Fruit fly (Drosophila melanogaster) whole organism, embryonic: ENCODE data around the gene Alp9.

ENCODE experiments used
- CG11085 ChIP-seq: fragments of 200-800 bp; sonication (Bioruptor generic); IDR thresholded peaks from 2 replicates; pipeline ENCODE4 v1.3.6; 2022; ENCODE audit warnings: missing biosample characterization, missing genetic modification characterization
- CG12104 ChIP-seq: fragments of 200-800 bp; sonication (Bioruptor generic); optimal IDR thresholded peaks from 3 replicates; lab custom pipeline; 2016; ENCODE audit warnings: missing biosample characterization, missing genetic modification characterization
- CG15011 ChIP-seq: fragments of 200-800 bp; sonication (Bioruptor generic); optimal IDR thresholded peaks from 3 replicates; lab custom pipeline; 2018; ENCODE audit warnings: missing biosample characterization, mild to moderate bottlenecking, missing genetic modification characterization
- CG31365 ChIP-seq: fragments of 200-800 bp; sonication (Bioruptor generic); optimal IDR thresholded peaks from 2 replicates; lab custom pipeline; 2018; ENCODE audit warnings: missing biosample characterization, mild to moderate bottlenecking, missing genetic modification characterization
- CG4820 ChIP-seq: fragments of 200-800 bp; sonication (Bioruptor generic); optimal IDR thresholded peaks from 3 replicates; lab custom pipeline; 2016; ENCODE audit warnings: missing biosample characterization, missing genetic modification characterization
- Dad ChIP-seq: fragments of 200-800 bp; sonication (Bioruptor generic); optimal IDR thresholded peaks from 3 replicates; lab custom pipeline; 2016; ENCODE audit warnings: missing biosample characterization, missing genetic modification characterization
- PHDP ChIP-seq: fragments of 200-800 bp; sonication (Bioruptor generic); optimal IDR thresholded peaks from 3 replicates; lab custom pipeline; 2018; ENCODE audit warnings: missing biosample characterization, mild to moderate bottlenecking, missing genetic modification characterization, moderate library complexity
- ap ChIP-seq: fragments of 200-800 bp; sonication (Bioruptor generic); IDR thresholded peaks from 2 replicates; pipeline ENCODE4 v1.3.6; 2022; ENCODE audit warnings: missing biosample characterization, missing genetic modification characterization
- hbn ChIP-seq: fragments of 200-800 bp; sonication (Bioruptor generic); IDR thresholded peaks from 2 replicates; pipeline ENCODE4 v1.3.6; 2022; ENCODE audit warnings: missing biosample characterization, missing genetic modification characterization; ENCODE audit not compliant: partially characterized antibody
- kah ChIP-seq: fragments of 200-800 bp; sonication (Bioruptor generic); optimal IDR thresholded peaks from 2 replicates; lab custom pipeline; 2018; ENCODE audit warnings: missing biosample characterization, mild to moderate bottlenecking, missing genetic modification characterization
- pfk ChIP-seq: fragments of 200-800 bp; sonication (Bioruptor generic); optimal IDR thresholded peaks from 2 replicates; lab custom pipeline; 2018; ENCODE audit warnings: missing biosample characterization, mild to moderate bottlenecking, missing genetic modification characterization, moderate library complexity
- sug ChIP-seq: fragments of 200-800 bp; optimal IDR thresholded peaks from 2 replicates; lab custom pipeline; 2019; ENCODE audit warnings: missing biosample characterization, mild to moderate bottlenecking, missing genetic modification characterization, moderate library complexity

DNA sequence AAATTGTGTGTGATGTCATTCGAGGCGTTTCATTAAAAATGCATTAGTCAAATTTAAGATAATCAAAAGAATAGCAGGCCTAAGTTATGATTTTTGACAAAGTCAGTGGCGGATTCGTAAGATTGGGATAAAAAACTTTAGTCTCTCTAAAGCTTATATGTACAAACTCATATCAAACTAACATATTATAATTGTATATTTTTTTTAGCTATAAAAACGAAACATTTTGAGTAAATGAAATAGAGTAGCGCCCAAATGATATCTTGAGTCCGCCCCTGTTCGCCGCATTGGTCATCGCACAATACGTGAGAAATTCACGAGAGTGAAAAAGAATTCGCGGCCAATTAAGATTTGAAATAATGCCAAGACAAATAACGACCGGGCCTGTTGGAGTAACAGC is 41.0 kb upstream of the Alp9 start:
- TF ChIP-seq kah (GFP tag; lab: Kevin White, UChicago): no peak
- TF ChIP-seq hbn (GFP tag; lab: Robert Waterston, UW): no peak
- TF ChIP-seq CG31365 (tag; lab: Kevin White, UChicago): no peak
- no peak for TF ChIP-seq CG15011 (GFP tag; lab: Kevin White, UChicago)
- TF ChIP-seq CG11085 (GFP tag; lab: Robert Waterston, UW): 0 out of 2 replicates have a peak, but pooled peaks have one; percentile 32
- TF ChIP-seq PHDP (tag; lab: Kevin White, UChicago): peak; percentile 57
- peak; percentile 12 for TF ChIP-seq CG4820 (GFP tag; lab: Kevin White, UChicago)
- no peak for TF ChIP-seq CG12104 (GFP tag; lab: Kevin White, UChicago)
- no peak for TF ChIP-seq Dad (GFP tag; lab: Kevin White, UChicago)
- TF ChIP-seq pfk (GFP tag; lab: Kevin White, UChicago): no peak
- TF ChIP-seq ap: no peak
- TF ChIP-seq sug (tag; lab: Kevin White, UChicago): peak; percentile 31
